Fruit fly (Drosophila melanogaster) whole organism, prepupa: ENCODE measurements around the gene CG31050.

ENCODE experiments used
- Blimp-1 ChIP-seq: fragments of 200-800 bp; sonication (Bioruptor generic); optimal IDR thresholded peaks from 3 replicates; lab custom pipeline; 2017; ENCODE audit warnings: missing biosample characterization, missing genetic modification characterization, mild to moderate bottlenecking, moderate library complexity, missing genetic modification reagents
- CG10631 ChIP-seq: fragments of 200-800 bp; sonication (Bioruptor generic); optimal IDR thresholded peaks from 2 replicates; lab custom pipeline; 2016; ENCODE audit warnings: missing biosample characterization, missing genetic modification characterization
- CG10669 ChIP-seq: fragments of 200-800 bp; sonication (Bioruptor generic); optimal IDR thresholded peaks from 3 replicates; lab custom pipeline; 2018; ENCODE audit warnings: missing biosample characterization, mild to moderate bottlenecking, missing genetic modification characterization, moderate library complexity
- CG11294 ChIP-seq: fragments of 200-800 bp; sonication (Bioruptor generic); IDR thresholded peaks from 2 replicates; pipeline ENCODE4 v1.3.6; 2022; ENCODE audit warnings: missing biosample characterization, missing genetic modification characterization
- CG11902 ChIP-seq: fragments of 200-800 bp; sonication (Bioruptor generic); optimal IDR thresholded peaks from 3 replicates; lab custom pipeline; 2016; ENCODE audit warnings: missing biosample characterization, missing genetic modification characterization
- CG1621 ChIP-seq: fragments of 200-800 bp; sonication (Bioruptor generic); optimal IDR thresholded peaks from 3 replicates; lab custom pipeline; 2018; ENCODE audit warnings: missing biosample characterization, mild to moderate bottlenecking, missing genetic modification characterization
- CG16779 ChIP-seq: fragments of 200-800 bp; sonication (Bioruptor generic); optimal IDR thresholded peaks from 3 replicates; lab custom pipeline; 2017; ENCODE audit warnings: missing biosample characterization, mild to moderate bottlenecking, missing genetic modification characterization
- CG3032 ChIP-seq: fragments of 200-800 bp; optimal IDR thresholded peaks from 2 replicates; lab custom pipeline; 2019; ENCODE audit warnings: missing biosample characterization, mild to moderate bottlenecking, missing genetic modification characterization, moderate library complexity
- CG31627 ChIP-seq: fragments of 200-800 bp; sonication (Bioruptor generic); optimal IDR thresholded peaks from 3 replicates; lab custom pipeline; 2016; ENCODE audit warnings: missing biosample characterization, missing genetic modification characterization
- CG32006 ChIP-seq: fragments of 200-800 bp; sonication (Bioruptor generic); optimal IDR thresholded peaks from 3 replicates; lab custom pipeline; 2017; ENCODE audit warnings: missing biosample characterization, mild to moderate bottlenecking, missing genetic modification characterization
- CG34406 ChIP-seq: fragments of 200-800 bp; sonication (Bioruptor generic); optimal IDR thresholded peaks from 3 replicates; lab custom pipeline; 2016; ENCODE audit warnings: missing biosample characterization, missing genetic modification characterization
- CG3919 ChIP-seq: fragments of 200-800 bp; sonication (Bioruptor generic); optimal IDR thresholded peaks from 3 replicates; lab custom pipeline; 2016; ENCODE audit warnings: missing biosample characterization, missing genetic modification characterization
- CG4318 ChIP-seq: fragments of 200-800 bp; sonication (Bioruptor generic); optimal IDR thresholded peaks from 3 replicates; lab custom pipeline; 2017; ENCODE audit warnings: missing biosample characterization, mild to moderate bottlenecking, missing genetic modification characterization
- CG6163 ChIP-seq: fragments of 200-800 bp; sonication (Bioruptor generic); IDR thresholded peaks from 3 replicates; pipeline ENCODE4 v1.3.6; 2022; ENCODE audit warnings: missing biosample characterization, missing genetic modification characterization
- CG6792 ChIP-seq: fragments of 200-800 bp; sonication (Bioruptor generic); optimal IDR thresholded peaks from 3 replicates; lab custom pipeline; 2016; ENCODE audit warnings: missing biosample characterization, missing genetic modification characterization
- CG6854 ChIP-seq: fragments of 200-800 bp; sonication (Bioruptor generic); optimal IDR thresholded peaks from 2 replicates; lab custom pipeline; 2017; ENCODE audit warnings: missing biosample characterization, mild to moderate bottlenecking, missing genetic modification characterization
- CG8632 ChIP-seq: fragments of 200-800 bp; sonication (Bioruptor generic); optimal IDR thresholded peaks from 3 replicates; lab custom pipeline; 2016; ENCODE audit warnings: missing biosample characterization, missing genetic modification characterization
- CG9139 ChIP-seq: fragments of 200-800 bp; sonication (Bioruptor generic); optimal IDR thresholded peaks from 3 replicates; lab custom pipeline; 2017; ENCODE audit warnings: missing biosample characterization, mild to moderate bottlenecking, missing genetic modification characterization
- Eip78C ChIP-seq: fragments of 200-800 bp; sonication (Bioruptor generic); peaks from one replicate; lab custom pipeline; 2016; ENCODE audit warnings: missing biosample characterization, missing genetic modification characterization
- Ets21C ChIP-seq: fragments of 200-800 bp; sonication (Bioruptor generic); optimal IDR thresholded peaks from 3 replicates; lab custom pipeline; 2016; ENCODE audit warnings: missing biosample characterization, missing genetic modification characterization
- Ets96B ChIP-seq: fragments of 200-800 bp; optimal IDR thresholded peaks from 2 replicates; lab custom pipeline; 2019; ENCODE audit warnings: missing biosample characterization, mild to moderate bottlenecking, missing genetic modification characterization, moderate library complexity
- Gug ChIP-seq: fragments of 200-800 bp; sonication (Bioruptor generic); IDR thresholded peaks from 2 replicates; pipeline ENCODE4 v1.3.6; 2022; ENCODE audit warnings: missing biosample characterization, missing genetic modification characterization
- Hr38 ChIP-seq: sonication (Bioruptor generic); optimal IDR thresholded peaks from 2 replicates; lab custom pipeline; 2016; ENCODE audit warnings: missing biosample characterization, missing genetic modification characterization
- Hr39 ChIP-seq: fragments of 200-800 bp; sonication (Bioruptor generic); optimal IDR thresholded peaks from 2 replicates; lab custom pipeline; 2016; ENCODE audit warnings: missing biosample characterization, missing genetic modification characterization
- Hr4 ChIP-seq: fragments of 200-800 bp; sonication (Bioruptor generic); optimal IDR thresholded peaks from 3 replicates; lab custom pipeline; 2016; ENCODE audit warnings: missing biosample characterization, missing genetic modification characterization
- Lpt ChIP-seq: fragments of 200-800 bp; sonication (Bioruptor generic); optimal IDR thresholded peaks from 3 replicates; lab custom pipeline; 2016; ENCODE audit warnings: missing biosample characterization, missing genetic modification characterization
- OdsH ChIP-seq: fragments of 200-800 bp; sonication (Bioruptor generic); optimal IDR thresholded peaks from 3 replicates; lab custom pipeline; 2016; ENCODE audit warnings: missing biosample characterization, missing genetic modification characterization
- Smox ChIP-seq: fragments of 200-800 bp; sonication (Bioruptor generic); optimal IDR thresholded peaks from 3 replicates; lab custom pipeline; 2016; ENCODE audit warnings: missing biosample characterization, missing genetic modification characterization
- acj6 ChIP-seq: fragments of 200-800 bp; sonication (Bioruptor generic); optimal IDR thresholded peaks from 3 replicates; lab custom pipeline; 2016; ENCODE audit warnings: missing biosample characterization, missing genetic modification characterization
- cyc ChIP-seq: fragments of 200-800 bp; sonication (Bioruptor generic); optimal IDR thresholded peaks from 3 replicates; lab custom pipeline; 2016; ENCODE audit warnings: missing biosample characterization, missing genetic modification characterization
- dac ChIP-seq: fragments of 200-800 bp; sonication (Bioruptor generic); optimal IDR thresholded peaks from 2 replicates; lab custom pipeline; 2017; ENCODE audit warnings: missing biosample characterization, mild to moderate bottlenecking, missing genetic modification characterization
- eg ChIP-seq: fragments of 200-800 bp; sonication (Bioruptor generic); IDR thresholded peaks from 3 replicates; pipeline ENCODE4 v1.3.6; 2022; ENCODE audit warnings: missing biosample characterization, missing genetic modification characterization
- esn ChIP-seq: fragments of 200-800 bp; sonication (Bioruptor generic); optimal IDR thresholded peaks from 2 replicates; lab custom pipeline; 2016; ENCODE audit warnings: missing biosample characterization, mild to moderate bottlenecking, missing genetic modification characterization, moderate library complexity
- fd59A ChIP-seq: fragments of 200-800 bp; sonication (Bioruptor generic); optimal IDR thresholded peaks from 2 replicates; lab custom pipeline; 2017; ENCODE audit warnings: missing biosample characterization, mild to moderate bottlenecking, missing genetic modification characterization, missing genetic modification reagents
- fd85E ChIP-seq: fragments of 200-800 bp; sonication (Bioruptor generic); optimal IDR thresholded peaks from 3 replicates; lab custom pipeline; 2016; ENCODE audit warnings: missing biosample characterization, missing genetic modification characterization
- lz ChIP-seq: fragments of 200-800 bp; sonication (Bioruptor generic); optimal IDR thresholded peaks from 3 replicates; lab custom pipeline; 2016; ENCODE audit warnings: missing biosample characterization, missing genetic modification characterization
- salr ChIP-seq, 2 experiments: fragments of 200-800 bp; sonication (Bioruptor generic); optimal IDR thresholded peaks; 3 replicates each; lab custom pipeline; 2016 to 2018; ENCODE audit warnings: missing biosample characterization in 2 of 2, missing genetic modification characterization in 2 of 2, mild to moderate bottlenecking in 1 of 2
- spab ChIP-seq: fragments of 200-800 bp; sonication (Bioruptor generic); optimal IDR thresholded peaks from 2 replicates; lab custom pipeline; 2017; ENCODE audit warnings: missing biosample characterization, mild to moderate bottlenecking, missing genetic modification characterization, missing genetic modification reagents
- ss ChIP-seq, 2 experiments: fragments of 200-800 bp; sonication (Bioruptor generic); optimal IDR thresholded peaks; 2 replicates in 1 of 2; 3 replicates in 1 of 2; lab custom pipeline; 2017 to 2018; ENCODE audit warnings: mild to moderate bottlenecking in 2 of 2, missing biosample characterization in 2 of 2, missing genetic modification characterization in 2 of 2, moderate library complexity in 1 of 2
- svp ChIP-seq: fragments of 200-800 bp; sonication (Bioruptor generic); peaks from one replicate; lab custom pipeline; 2016; ENCODE audit warnings: missing biosample characterization, missing genetic modification characterization
- topi ChIP-seq: fragments of 200-800 bp; sonication (Bioruptor generic); optimal IDR thresholded peaks from 3 replicates; lab custom pipeline; 2016; ENCODE audit warnings: missing biosample characterization, missing genetic modification characterization
- vri ChIP-seq: fragments of 200-800 bp; sonication (Bioruptor generic); optimal IDR thresholded peaks from 3 replicates; lab custom pipeline; 2016; ENCODE audit warnings: missing biosample characterization, mild to moderate bottlenecking, missing genetic modification characterization

The CG31050 gene

dm6 chr3R:28672134-28672533, 21.9 kb upstream of the CG31050 start (continued):
- peak; percentile 35 for TF ChIP-seq Ets96B (tag; lab: Kevin White, UChicago)
- peak; percentile 77 for TF ChIP-seq esn (GFP tag; lab: Kevin White, UChicago)
- no peak for TF ChIP-seq CG11294
- no peak for TF ChIP-seq CG6854 (GFP tag; lab: Kevin White, UChicago)
- no peak for TF ChIP-seq fd85E (GFP tag; lab: Kevin White, UChicago)
- no peak for TF ChIP-seq CG9139 (GFP tag; lab: Kevin White, UChicago)
- TF ChIP-seq eg = peak; percentile 67
- TF ChIP-seq Blimp-1 (GFP tag; lab: Kevin White, UChicago) = peak; percentile 18
- peak; percentile 85 for TF ChIP-seq Hr39 (GFP tag; lab: Kevin White, UChicago)
- no peak for TF ChIP-seq Hr38 (GFP tag; lab: Kevin White, UChicago)
- peak; percentile 88 for TF ChIP-seq CG31627 (GFP tag; lab: Kevin White, UChicago)
- no peak for TF ChIP-seq CG16779 (tag; lab: Kevin White, UChicago)
- peak; percentile 45 for TF ChIP-seq Smox (GFP tag; lab: Kevin White, UChicago)
- TF ChIP-seq acj6 (GFP tag; lab: Kevin White, UChicago) = peak; percentile 61
- peak; percentile 86 for TF ChIP-seq CG3919 (GFP tag; lab: Kevin White, UChicago)
- TF ChIP-seq CG3032 (tag; lab: Kevin White, UChicago) = peak; percentile 54
- no peak for TF ChIP-seq spab (GFP tag; lab: Kevin White, UChicago)
- peak; percentile 82 for TF ChIP-seq lz (GFP tag; lab: Kevin White, UChicago)
- peak; percentile 61 for TF ChIP-seq CG11902
- no peak for TF ChIP-seq Lpt
- TF ChIP-seq Gug = 0 out of 2 replicates have a peak, but pooled peaks have one; percentile 20
- TF ChIP-seq salr (GFP tag; optimal IDR thresholded peaks at IDR 0.05; lab: Kevin White, UChicago) = peak in 1 of 2 experiments; percentile 78
- peak; percentile 62 for TF ChIP-seq Hr4 (GFP tag; lab: Kevin White, UChicago)

dm6 chr3R:28670404-28670803, 20.1 kb upstream of the CG31050 start, which contains the start of gene Sid:
Gene Sid, plus strand, starts transcription at chr3R:28670704.
- TF ChIP-seq CG4318 (no peak), CG10669 (GFP tag; lab: Kevin White, UChicago) (no peak), CG3919 (GFP tag; lab: Kevin White, UChicago) (no peak), CG11294 (no peak), svp (GFP tag; lab: Kevin White, UChicago) (peak; percentile 84), ss (GFP tag; optimal IDR thresholded peaks at IDR 0.05; lab: Kevin White, UChicago) (no peak)
- TF ChIP-seq, all 60 proteins: peak for 1

dm6 chr3R:28668854-28669253, 18.6 kb upstream of the CG31050 start, which contains the start of gene CG33346:
Gene CG33346, plus strand, starts transcription at chr3R:28669233.
- TF ChIP-seq CG1621 (tag; lab: Kevin White, UChicago) (no peak), Eip78C (peak; percentile 74)

- peak; percentile 21 for TF ChIP-seq svp (GFP tag; lab: Kevin White, UChicago)
- TF ChIP-seq cyc = no peak
Observed at dm6 chr3R:28662956-28663355, 12.7 kb upstream of the CG31050 start.

dm6 chr3R:28656127-28656715, 5.9 kb upstream of the CG31050 start:
- no peak for TF ChIP-seq CG34406
- TF ChIP-seq CG16779 (tag; lab: Kevin White, UChicago) = no peak
- TF ChIP-seq eg = no peak
- TF ChIP-seq salr (GFP tag; optimal IDR thresholded peaks at IDR 0.05; lab: Kevin White, UChicago) = no peak
- TF ChIP-seq fd59A (GFP tag; lab: Kevin White, UChicago) = no peak
- TF ChIP-seq Smox (GFP tag; lab: Kevin White, UChicago) = peak; percentile 28
- peak; percentile 19 for TF ChIP-seq topi (GFP tag; lab: Kevin White, UChicago)
- no peak for TF ChIP-seq CG10631 (GFP tag; lab: Kevin White, UChicago)
- TF ChIP-seq OdsH (GFP tag; lab: Kevin White, UChicago) = no peak
- TF ChIP-seq acj6 (GFP tag; lab: Kevin White, UChicago) = no peak
- TF ChIP-seq CG6792 (GFP tag; lab: Kevin White, UChicago) = no peak
- no peak for TF ChIP-seq CG4318
- no peak for TF ChIP-seq Gug
- TF ChIP-seq CG31627 (GFP tag; lab: Kevin White, UChicago) = peak; percentile 35
- no peak for TF ChIP-seq CG32006
- no peak for TF ChIP-seq dac (GFP tag; lab: Kevin White, UChicago)
- TF ChIP-seq CG11902 = no peak
- TF ChIP-seq Ets21C (GFP tag; lab: Kevin White, UChicago) = no peak
- no peak for TF ChIP-seq lz (GFP tag; lab: Kevin White, UChicago)
- no peak for TF ChIP-seq CG3032 (tag; lab: Kevin White, UChicago)
- no peak for TF ChIP-seq CG6163
- no peak for TF ChIP-seq CG8632 (GFP tag; lab: Kevin White, UChicago)
- peak; percentile 98 for TF ChIP-seq svp (GFP tag; lab: Kevin White, UChicago)
- TF ChIP-seq vri (GFP tag; lab: Kevin White, UChicago) = peak; percentile 1
- TF ChIP-seq Eip78C = peak; percentile 68
- no peak for TF ChIP-seq fd85E (GFP tag; lab: Kevin White, UChicago)
